Fruit fly (Drosophila melanogaster) Kc167 (cell line): ENCODE measurements around the gene Pdcd4.

Source experiments
- Myc ChIP-seq: fragments of >200 bp; optimal IDR thresholded peaks from 2 replicates; lab custom pipeline; 2017; ENCODE audit warnings: missing external identifiers
- Sin3A ChIP-seq: fragments of >200 bp; optimal IDR thresholded peaks from 2 replicates; lab custom pipeline; 2018; ENCODE audit warnings: missing external identifiers
- h ChIP-seq: fragments of >200 bp; optimal IDR thresholded peaks from 3 replicates; lab custom pipeline; 2018; ENCODE audit warnings: missing external identifiers
- insv ChIP-seq: fragments of >200 bp; optimal IDR thresholded peaks from 3 replicates; lab custom pipeline; 2018; ENCODE audit warnings: missing external identifiers
- psq ChIP-seq: fragments of >200 bp; optimal IDR thresholded peaks from 2 replicates; lab custom pipeline; 2017; ENCODE audit warnings: missing external identifiers
- ttk ChIP-seq: sonication (Bioruptor generic); optimal IDR thresholded peaks from 2 replicates; lab custom pipeline; 2017; ENCODE audit warnings: missing external identifiers

The Pdcd4 gene

dm6 chrX:13754476-13754875 lies 730 bp downstream of the Pdcd4 start:
- no peak for TF ChIP-seq ttk
- TF ChIP-seq psq (lab: Kevin White, UChicago) = no peak
- TF ChIP-seq h = no peak
- TF ChIP-seq Myc = no peak
- no peak for TF ChIP-seq insv (lab: Kevin White, UChicago)
- TF ChIP-seq Sin3A = no peak

dm6 chrX:13753775-13754174 lies 1.4 kb downstream of the Pdcd4 start:
- TF ChIP-seq psq (lab: Kevin White, UChicago) (peak; percentile 55), Myc (no peak)

- TF ChIP-seq psq (lab: Kevin White, UChicago) = peak; percentile 36
- TF ChIP-seq h = no peak
Observed at dm6 chrX:13753101-13753758, 2.0 kb downstream of the Pdcd4 start.

dm6 chrX:13752543-13753046 lies 2.6 kb downstream of the Pdcd4 start:
- TF ChIP-seq psq (lab: Kevin White, UChicago) = no peak
- no peak for TF ChIP-seq insv (lab: Kevin White, UChicago)
- TF ChIP-seq ttk = no peak
- no peak for TF ChIP-seq Sin3A

dm6 chrX:13749873-13750241 lies 5.3 kb downstream of the Pdcd4 start:
- TF ChIP-seq ttk (no peak), Sin3A (no peak), Myc (no peak), insv (lab: Kevin White, UChicago) (no peak), h (no peak), psq (lab: Kevin White, UChicago) (no peak)

dm6 chrX:13748906-13749872 lies 6.0 kb downstream of the Pdcd4 start:
- no peak for TF ChIP-seq h
- TF ChIP-seq Sin3A = no peak
- TF ChIP-seq insv (lab: Kevin White, UChicago) = no peak
- no peak for TF ChIP-seq ttk
- no peak for TF ChIP-seq Myc
- TF ChIP-seq psq (lab: Kevin White, UChicago) = no peak

- TF ChIP-seq psq (lab: Kevin White, UChicago) (no peak), Myc (no peak), h (no peak), ttk (no peak), insv (lab: Kevin White, UChicago) (no peak), Sin3A (no peak)
Observed at dm6 chrX:13747635-13748467, 7.4 kb downstream of the Pdcd4 start.

dm6 chrX:13747052-13747451 lies 8.2 kb downstream of the Pdcd4 start:
- TF ChIP-seq ttk = no peak

- TF ChIP-seq h (no peak), insv (lab: Kevin White, UChicago) (no peak), Sin3A (no peak), psq (lab: Kevin White, UChicago) (no peak), ttk (no peak), Myc (no peak)
Observed at dm6 chrX:13744599-13745052, 10.6 kb downstream of the Pdcd4 start, which contains the start of gene Grip91. Gene Grip91, minus strand, starts transcription at chrX:13744683.

- TF ChIP-seq ttk = no peak
- no peak for TF ChIP-seq Myc
- no peak for TF ChIP-seq insv (lab: Kevin White, UChicago)
- TF ChIP-seq h = no peak
- no peak for TF ChIP-seq psq (lab: Kevin White, UChicago)
- TF ChIP-seq Sin3A = no peak
Observed at dm6 chrX:13740992-13741391, 14.2 kb downstream of the Pdcd4 start.

dm6 chrX:13740062-13740461 lies 15.1 kb downstream of the Pdcd4 start:
- TF ChIP-seq Myc = no peak

- TF ChIP-seq ttk (no peak), insv (lab: Kevin White, UChicago) (peak; percentile 34)
Observed at dm6 chrX:13739411-13739888, 15.8 kb downstream of the Pdcd4 start, which contains the start of gene CG11151. Gene CG11151, plus strand, starts transcription at chrX:13739744.

- no peak for TF ChIP-seq ttk
- TF ChIP-seq insv (lab: Kevin White, UChicago) = no peak
- no peak for TF ChIP-seq psq (lab: Kevin White, UChicago)
- no peak for TF ChIP-seq h
Observed at dm6 chrX:13737939-13738338, 17.3 kb downstream of the Pdcd4 start, which contains the start of gene CG11134. Gene CG11134, plus strand, starts transcription at chrX:13737942.
